Worm (Caenorhabditis elegans) whole organism, late embryonic: ENCODE measurements around the gene Y73F8A.23.

Experiments used
- dve-1 ChIP-seq: sonication (generic microtip); optimal IDR thresholded peaks from 2 replicates; lab custom pipeline; 2017; ENCODE audit warnings: antibody characterized with exemption, mild to moderate bottlenecking, missing genetic modification characterization, missing compliant biosample characterization
- pat-9 ChIP-seq: fragments of 200-800 bp; sonication (Bioruptor generic); optimal IDR thresholded peaks from 2 replicates; lab custom pipeline; 2018; ENCODE audit warnings: mild to moderate bottlenecking, missing genetic modification characterization, moderate library complexity, missing compliant biosample characterization
- pha-4 ChIP-seq: fragments of 150-350 bp; optimal IDR thresholded peaks from 2 replicates; lab custom pipeline; 2018; ENCODE audit warnings: missing biosample characterization, missing genetic modification reagents, missing genetic modification characterization

- TF ChIP-seq pha-4 (tag; lab: Kevin White, UChicago) (no peak), dve-1 (peak; percentile 84), pat-9 (tag; lab: Kevin White, UChicago) (no peak)
Observed at ce11 chrIV:15471430-15471829, 27.0 kb upstream of the Y73F8A.23 start, which contains the start of gene ntl-11.
